Worm (Caenorhabditis elegans) whole organism, L3 larva: ENCODE results near the gene mrpl-10.

Experiments
- ceh-28 ChIP-seq: fragments of 150-350 bp; optimal IDR thresholded peaks from 2 replicates; lab custom pipeline; 2014; ENCODE audit warnings: missing biosample characterization, missing genetic modification reagents, missing genetic modification characterization
- ceh-82 ChIP-seq: fragments of 150-350 bp; optimal IDR thresholded peaks from 2 replicates; lab custom pipeline; 2014; ENCODE audit warnings: missing biosample characterization, missing genetic modification characterization
- lin-39 ChIP-seq: fragments of 150-350 bp; optimal IDR thresholded peaks from 2 replicates; lab custom pipeline; 2018; ENCODE audit warnings: missing biosample characterization, missing genetic modification reagents, missing genetic modification characterization

DNA sequence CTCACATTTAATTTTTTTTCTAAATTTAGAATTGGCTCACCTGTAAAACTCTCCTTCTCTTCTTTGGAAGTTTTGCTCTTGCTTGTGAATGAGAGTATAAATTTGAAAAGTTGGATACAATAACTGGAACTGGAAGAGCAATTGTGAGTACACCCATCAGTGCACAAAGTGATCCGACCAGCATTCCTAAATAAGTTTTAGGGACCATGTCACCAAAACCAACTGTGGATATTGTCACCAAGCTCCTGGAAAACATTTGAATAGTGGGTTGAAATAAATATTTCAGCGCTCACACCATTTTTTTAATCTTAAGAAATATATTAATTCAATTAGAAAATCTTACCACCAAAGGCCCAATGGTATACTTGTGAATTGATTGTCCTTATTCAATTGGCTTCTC is 30.0 kb upstream of the mrpl-10 start:
- TF ChIP-seq ceh-28 (tag; lab: Kevin White, UChicago), result no peak
- TF ChIP-seq ceh-82, result no peak
- TF ChIP-seq lin-39 (tag; lab: Kevin White, UChicago), result no peak
